Worm (Caenorhabditis elegans): ENCODE results near the gene B0334.10.
A peak's percentile ranks its signal among the peaks of the same experiment; 100 is the strongest.

Gene B0334.10

ce11 chrII:11538741-11539140 is 20.5 kb downstream of the B0334.10 start, which contains the start of gene Y62F5A.9:
Gene Y62F5A.9, minus strand, starts transcription at chrII:11538841.
- peak; percentile 9 for TF ChIP-seq snu-23 (GFP tag; optimal IDR thresholded peaks at IDR 0.05)
- no peak for TF ChIP-seq grh-1 (GFP tag; IDR thresholded peaks at IDR 0.05)
- no peak for TF ChIP-seq unc-130 (tag; optimal IDR thresholded peaks at IDR 0.05)
- TF ChIP-seq efl-1 (optimal IDR thresholded peaks at IDR 0.05) = no peak
- peak in 1 of 2 experiments; percentile 45 for TF ChIP-seq efl-1 (GFP tag; optimal IDR thresholded peaks at IDR 0.05 in 1 of 2)

- no peak for TF ChIP-seq jun-1 (tag; optimal IDR thresholded peaks at IDR 0.05)
- peak in 1 of 3 experiments; percentile 24 for TF ChIP-seq dpl-1 (GFP tag; optimal IDR thresholded peaks at IDR 0.05)
- peak; percentile 3 to 28 for TF ChIP-seq lin-35 (GFP tag; optimal IDR thresholded peaks at IDR 0.05)
- no peak for TF ChIP-seq nhr-11 (tag; optimal IDR thresholded peaks at IDR 0.05)
- peak; percentile 15 to 36 for TF ChIP-seq efl-1 (optimal IDR thresholded peaks at IDR 0.05)
- peak in 1 of 2 experiments; percentile 29 for TF ChIP-seq efl-1 (GFP tag; optimal IDR thresholded peaks at IDR 0.05 in 1 of 2)
- peak in 1 of 3 experiments; percentile 35 for TF ChIP-seq ceh-82 (tag; optimal IDR thresholded peaks at IDR 0.05)
- peak; percentile 4 for TF ChIP-seq swsn-7 (tag; optimal IDR thresholded peaks at IDR 0.05)
- TF ChIP-seq unc-86 (tag; optimal IDR thresholded peaks at IDR 0.05) = no peak
- TF ChIP-seq sptf-1 (tag; optimal IDR thresholded peaks at IDR 0.05) = no peak
- TF ChIP-seq elt-2 (tag; optimal IDR thresholded peaks at IDR 0.05) = no peak
- TF ChIP-seq nhr-76 (tag; optimal IDR thresholded peaks at IDR 0.05) = no peak
- TF ChIP-seq nhr-71 (tag; optimal IDR thresholded peaks at IDR 0.05) = peak; percentile 25
- peak in 1 of 2 experiments; percentile 46 for TF ChIP-seq lsy-2 (tag; optimal IDR thresholded peaks at IDR 0.05)
- TF ChIP-seq ztf-4 (tag; optimal IDR thresholded peaks at IDR 0.05) = no peak
- TF ChIP-seq snu-23 (GFP tag; optimal IDR thresholded peaks at IDR 0.05) = peak; percentile 40
- peak; percentile 69 for TF ChIP-seq mep-1 (tag; optimal IDR thresholded peaks at IDR 0.05)
- TF ChIP-seq lin-14 (GFP tag; optimal IDR thresholded peaks at IDR 0.05) = peak; percentile 46
- no peak for TF ChIP-seq sup-37 (GFP tag; optimal IDR thresholded peaks at IDR 0.05)
- TF ChIP-seq lin-15B (tag; optimal IDR thresholded peaks at IDR 0.05) = no peak
- peak; percentile 22 for TF ChIP-seq ceh-90 (tag; optimal IDR thresholded peaks at IDR 0.05)
- peak; percentile 9 for TF ChIP-seq nhr-20 (tag; optimal IDR thresholded peaks at IDR 0.05)
- TF ChIP-seq nhr-47 (tag; optimal IDR thresholded peaks at IDR 0.05) = no peak
- peak; percentile 63 for TF ChIP-seq rnt-1 (tag; optimal IDR thresholded peaks at IDR 0.05)
- peak; percentile 91 for TF ChIP-seq blmp-1 (tag; optimal IDR thresholded peaks at IDR 0.05)
- TF ChIP-seq skn-1 (tag; optimal IDR thresholded peaks at IDR 0.05) = peak; percentile 18
- no peak for TF ChIP-seq nhr-19 (GFP tag; conservative IDR thresholded peaks at IDR 0.05)
- TF ChIP-seq mdl-1 (tag; optimal IDR thresholded peaks at IDR 0.05) = no peak
- TF ChIP-seq hlh-4 (tag; optimal IDR thresholded peaks at IDR 0.05) = no peak
- TF ChIP-seq zag-1 (tag; optimal IDR thresholded peaks at IDR 0.05) = no peak
These were observed 24.1 kb downstream of the B0334.10 start, which contains the start of gene gtf-2E2 for ce11 chrII:11542385-11542784. Gene gtf-2E2, minus strand, starts transcription at chrII:11542495.

- TF ChIP-seq lin-14 (GFP tag; optimal IDR thresholded peaks at IDR 0.05) (no peak), dpl-1 (GFP tag; optimal IDR thresholded peaks at IDR 0.05) (no peak), efl-3 (GFP tag; optimal IDR thresholded peaks at IDR 0.05) (no peak), unc-98 (GFP tag; IDR thresholded peaks at IDR 0.05) (no peak), C34B4.2 (tag; optimal IDR thresholded peaks at IDR 0.05) (no peak), hlh-4 (tag; optimal IDR thresholded peaks at IDR 0.05) (no peak), elt-2 (tag; optimal IDR thresholded peaks at IDR 0.05) (no peak), fkh-8 (tag; optimal IDR thresholded peaks at IDR 0.05) (no peak)
These were observed 24.7 kb downstream of the B0334.10 start for ce11 chrII:11542958-11543357.

- TF ChIP-seq fkh-4 (tag; optimal IDR thresholded peaks at IDR 0.05; ENCODE audit: borderline replicate concordance) (no peak), nhr-11 (tag; optimal IDR thresholded peaks at IDR 0.05) (no peak), jun-1 (tag; optimal IDR thresholded peaks at IDR 0.05) (no peak), nhr-84 (tag; optimal IDR thresholded peaks at IDR 0.05) (no peak), elt-2 (tag; optimal IDR thresholded peaks at IDR 0.05) (no peak), lin-14 (GFP tag; optimal IDR thresholded peaks at IDR 0.05) (no peak), egl-13 (tag; optimal IDR thresholded peaks at IDR 0.05) (no peak), nhr-76 (tag; optimal IDR thresholded peaks at IDR 0.05) (no peak), lsy-2 (tag; optimal IDR thresholded peaks at IDR 0.05) (no peak), ceh-88 (GFP tag; IDR thresholded peaks at IDR 0.05) (no peak), egl-27 (tag; optimal IDR thresholded peaks at IDR 0.05) (no peak), ceh-63 (GFP tag; optimal IDR thresholded peaks at IDR 0.05) (no peak), fkh-10 (GFP tag; optimal IDR thresholded peaks at IDR 0.05) (no peak), C16A3.4 (tag; optimal IDR thresholded peaks at IDR 0.05) (no peak), F16B12.6 (tag; optimal IDR thresholded peaks at IDR 0.05) (no peak)
These were observed 26.4 kb downstream of the B0334.10 start, which contains the start of gene F54D5.9 for ce11 chrII:11544714-11545113. Gene F54D5.9, minus strand, starts transcription at chrII:11544828.

Data from whole organism, L1 larva.